Worm (Caenorhabditis elegans) whole organism, L4 larva: Measurements from ENCODE around the gene nhr-161.
A peak's percentile ranks its signal among the peaks of the same experiment; 100 is the strongest.

Experiments
- T20F7.1 ChIP-seq: fragments of 200-800 bp; sonication (Bioruptor generic); optimal IDR thresholded peaks from 2 replicates; lab custom pipeline; 2018; ENCODE audit warnings: mild to moderate bottlenecking, missing genetic modification characterization, missing compliant biosample characterization
- Y48G9A.11 ChIP-seq: fragments of 200-800 bp; sonication (Bioruptor generic); IDR thresholded peaks from 2 replicates; pipeline ENCODE4 v1.3.6; 2022; ENCODE audit warnings: missing genetic modification reagents, missing genetic modification characterization, missing compliant biosample characterization
- aha-1 ChIP-seq: fragments of 150-350 bp; peaks from one replicate; lab custom pipeline; 2014; ENCODE audit warnings: missing biosample characterization, missing genetic modification characterization
- ceh-82 ChIP-seq: sonication (generic microtip); optimal IDR thresholded peaks from 2 replicates; lab custom pipeline; 2017; ENCODE audit warnings: missing biosample characterization, missing genetic modification characterization
- cey-2 ChIP-seq: sonication (generic microtip); optimal IDR thresholded peaks from 3 replicates; lab custom pipeline; 2017; ENCODE audit warnings: missing genetic modification characterization, mild to moderate bottlenecking, missing compliant biosample characterization, antibody characterized with exemption, borderline replicate concordance; ENCODE audit not compliant: insufficient read depth
- egl-43 ChIP-seq: fragments of 200-800 bp; sonication (Bioruptor generic); IDR thresholded peaks from 2 replicates; pipeline ENCODE4 v1.3.6; 2022; ENCODE audit warnings: missing genetic modification reagents, missing genetic modification characterization, missing compliant biosample characterization
- fos-1 ChIP-seq: fragments of 150-350 bp; optimal IDR thresholded peaks from 2 replicates; lab custom pipeline; 2014; ENCODE audit warnings: missing biosample characterization, missing genetic modification characterization
- hlh-11 ChIP-seq: fragments of 200-800 bp; sonication (Bioruptor generic); optimal IDR thresholded peaks from 2 replicates; lab custom pipeline; 2018; ENCODE audit warnings: mild to moderate bottlenecking, missing genetic modification characterization, missing compliant biosample characterization
- hmg-1.1 ChIP-seq: fragments of 200-800 bp; sonication (Bioruptor generic); IDR thresholded peaks from 2 replicates; pipeline ENCODE4 v1.3.6; 2022; ENCODE audit warnings: missing genetic modification reagents, missing genetic modification characterization, missing compliant biosample characterization
- lin-29 ChIP-seq: fragments of 200-800 bp; sonication (Bioruptor generic); IDR thresholded peaks from 2 replicates; pipeline ENCODE4 v1.3.6; 2022; ENCODE audit warnings: missing genetic modification reagents, missing genetic modification characterization, missing compliant biosample characterization
- lin-39 ChIP-seq: fragments of 150-350 bp; optimal IDR thresholded peaks from 2 replicates; lab custom pipeline; 2014; ENCODE audit warnings: missing biosample characterization, missing genetic modification reagents, missing genetic modification characterization
- mdl-1 ChIP-seq, 2 experiments: fragments of 150-350 bp in 1 of 2; sonication (generic microtip) in 1 of 2; optimal IDR thresholded peaks; 2 replicates each; lab custom pipeline; 2014 to 2017; ENCODE audit warnings: missing biosample characterization in 2 of 2, missing genetic modification characterization in 2 of 2
- mdt-29 ChIP-seq: fragments of 200-800 bp; sonication (Bioruptor generic); IDR thresholded peaks from 2 replicates; pipeline ENCODE4 v1.3.6; 2022; ENCODE audit warnings: missing genetic modification reagents, missing genetic modification characterization, missing compliant biosample characterization
- mep-1 ChIP-seq: fragments of 150-350 bp; sonication (generic microtip); optimal IDR thresholded peaks from 3 replicates; lab custom pipeline; 2014; ENCODE audit warnings: missing biosample characterization, missing genetic modification characterization
- mes-2 ChIP-seq: sonication (generic microtip); optimal IDR thresholded peaks from 2 replicates; lab custom pipeline; 2016; ENCODE audit warnings: missing genotype, mild to moderate bottlenecking, missing genetic modification characterization, missing compliant biosample characterization; ENCODE audit not compliant: poor library complexity, severe bottlenecking
- mxl-3 ChIP-seq: fragments of 200-800 bp; sonication (Bioruptor generic); optimal IDR thresholded peaks from 2 replicates; lab custom pipeline; 2018; ENCODE audit warnings: mild to moderate bottlenecking, missing genetic modification characterization, missing compliant biosample characterization
- nhr-10 ChIP-seq: fragments of 150-350 bp; optimal IDR thresholded peaks from 2 replicates; lab custom pipeline; 2014; ENCODE audit warnings: missing biosample characterization, missing genetic modification characterization
- nhr-11 ChIP-seq: fragments of 150-350 bp; optimal IDR thresholded peaks from 2 replicates; lab custom pipeline; 2014; ENCODE audit warnings: missing biosample characterization, missing genetic modification characterization
- nhr-25 ChIP-seq: sonication (generic microtip); optimal IDR thresholded peaks from 2 replicates; lab custom pipeline; 2017; ENCODE audit warnings: missing genetic modification characterization, mild to moderate bottlenecking, missing compliant biosample characterization, antibody characterized with exemption, moderate library complexity, borderline replicate concordance; ENCODE audit not compliant: insufficient read depth
- nhr-28 ChIP-seq: fragments of 150-350 bp; optimal IDR thresholded peaks from 2 replicates; lab custom pipeline; 2014; ENCODE audit warnings: missing biosample characterization, missing genetic modification characterization
- nhr-41 ChIP-seq: fragments of 200-800 bp; sonication (Bioruptor generic); IDR thresholded peaks from 2 replicates; pipeline ENCODE4 v1.3.6; 2022; ENCODE audit warnings: missing genetic modification reagents, missing genetic modification characterization, missing compliant biosample characterization
- nhr-48 ChIP-seq: sonication (generic microtip); optimal IDR thresholded peaks from 2 replicates; lab custom pipeline; 2016; ENCODE audit warnings: mild to moderate bottlenecking, missing genetic modification characterization, missing compliant biosample characterization
- php-3 ChIP-seq: fragments of 200-800 bp; sonication (Bioruptor generic); IDR thresholded peaks from 2 replicates; pipeline ENCODE4 v1.3.6; 2022; ENCODE audit warnings: missing genetic modification reagents, missing genetic modification characterization, missing compliant biosample characterization
- sdz-12 ChIP-seq: fragments of 200-800 bp; sonication (Bioruptor generic); optimal IDR thresholded peaks from 2 replicates; lab custom pipeline; 2018; ENCODE audit warnings: mild to moderate bottlenecking, missing genetic modification characterization, missing compliant biosample characterization
- snpc-1.2 ChIP-seq: fragments of 200-800 bp; sonication (Bioruptor generic); IDR thresholded peaks from 2 replicates; pipeline ENCODE4 v1.3.6; 2022; ENCODE audit warnings: missing genetic modification reagents, missing genetic modification characterization, missing compliant biosample characterization
- unc-62 ChIP-seq, 3 experiments: fragments of 150-350 bp in 1 of 3; sonication (generic microtip); optimal IDR thresholded peaks in 2 of 3; peaks in 1 of 3; 1 replicate in 1 of 3; 2 replicates in 2 of 3; lab custom pipeline; 2014 to 2017; ENCODE audit warnings: missing biosample characterization in 3 of 3, missing genetic modification characterization in 3 of 3, missing genetic modification reagents in 3 of 3, missing genotype in 1 of 3
- vab-7 ChIP-seq: fragments of 200-800 bp; sonication (Bioruptor generic); IDR thresholded peaks from 2 replicates; pipeline ENCODE4 v1.3.6; 2022; ENCODE audit warnings: missing genetic modification reagents, missing genetic modification characterization, missing compliant biosample characterization
- zfp-3 ChIP-seq: fragments of 200-800 bp; sonication (Bioruptor generic); conservative IDR thresholded peaks from 2 replicates; pipeline ENCODE4 v1.3.6; 2022; ENCODE audit warnings: missing genetic modification reagents, missing genetic modification characterization, missing compliant biosample characterization

Gene nhr-161

DNA sequence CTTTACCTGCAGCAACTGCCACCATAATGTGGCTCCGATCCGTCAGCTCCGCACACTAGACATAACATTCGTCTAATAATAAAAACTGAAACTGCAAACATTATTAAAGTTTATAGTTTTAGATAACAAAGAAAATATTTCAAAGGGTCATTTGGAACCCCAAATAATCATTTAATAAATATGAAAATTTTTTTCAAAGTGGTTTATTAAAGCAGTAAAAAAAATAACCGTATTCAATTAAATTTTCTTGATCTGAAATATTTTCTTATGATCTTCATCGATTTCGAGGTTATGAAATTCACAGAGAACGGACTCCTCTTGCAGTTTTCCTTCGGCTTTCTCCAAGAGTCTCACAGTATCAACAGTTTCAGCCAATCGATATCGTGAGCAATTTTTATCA is 3.2 kb upstream of the nhr-161 start, which contains the start of gene nhr-163:
Gene nhr-163 (minus strand): TSS at position 101 of the 400 bp plus-strand sequence.
- TF ChIP-seq lin-29 (GFP tag; lab: Robert Waterston, UW): no peak
- no peak for TF ChIP-seq nhr-25 (tag; lab: Kevin White, UChicago)
- no peak for TF ChIP-seq nhr-10
- no peak for TF ChIP-seq php-3 (GFP tag; lab: Robert Waterston, UW)

DNA sequence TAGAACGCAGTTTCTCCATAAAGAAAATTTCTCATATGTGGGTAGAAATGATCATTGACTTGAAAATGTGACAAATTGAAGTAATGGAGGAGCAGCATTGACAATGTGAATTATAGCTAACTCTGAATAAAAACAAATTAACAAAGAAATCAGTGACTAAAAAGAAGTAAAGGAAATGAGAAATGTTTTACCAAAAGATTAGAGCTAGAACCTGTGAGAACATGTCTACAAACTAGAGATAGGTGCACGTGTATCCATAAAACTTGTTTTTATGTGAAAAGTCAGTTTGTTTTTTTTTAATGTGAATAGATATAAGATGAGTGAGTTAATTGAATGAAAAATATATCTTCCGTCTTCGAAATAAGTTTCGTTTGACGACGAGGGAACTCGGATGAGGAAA is 3.7 kb downstream of the nhr-161 start, which contains the start of gene sre-12:
Gene sre-12 (minus strand): TSS at position 101 of the 400 bp plus-strand sequence.
- TF ChIP-seq nhr-11 (tag; lab: Kevin White, UChicago) (no peak), egl-43 (GFP tag; lab: Robert Waterston, UW) (no peak)

DNA sequence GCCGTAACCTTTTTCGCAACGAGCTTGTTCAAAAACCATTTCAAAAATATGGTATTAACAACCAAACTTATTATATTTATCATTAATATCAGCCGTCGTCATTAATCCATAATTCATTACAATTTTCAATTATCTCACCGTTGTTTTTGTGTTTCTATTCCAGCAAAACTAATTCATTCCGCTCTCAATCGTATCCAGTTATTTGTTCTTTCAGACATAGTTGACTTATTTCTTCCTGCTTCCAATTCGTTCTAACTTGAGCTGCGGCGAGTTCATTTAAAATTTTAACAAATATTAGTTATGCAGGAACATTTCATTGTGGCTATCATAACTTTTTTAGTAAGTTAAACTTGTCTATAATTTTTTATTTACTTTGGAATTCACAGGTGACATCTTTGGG is 6.7 kb downstream of the nhr-161 start, which contains the start of gene srx-16:
Gene srx-16 (plus strand): TSS at position 301 of the 400 bp plus-strand sequence.
- TF ChIP-seq T20F7.1 (GFP tag; lab: Kevin White, UChicago) (no peak), unc-62 (GFP tag; optimal IDR thresholded peaks at IDR 0.05 in 1 of 2; lab: Kevin White, UChicago) (peak in 1 of 2 experiments; percentile 32), unc-62 (tag; optimal IDR thresholded peaks at IDR 0.05; lab: Kevin White, UChicago) (no peak), nhr-48 (tag; lab: Kevin White, UChicago) (no peak)

DNA sequence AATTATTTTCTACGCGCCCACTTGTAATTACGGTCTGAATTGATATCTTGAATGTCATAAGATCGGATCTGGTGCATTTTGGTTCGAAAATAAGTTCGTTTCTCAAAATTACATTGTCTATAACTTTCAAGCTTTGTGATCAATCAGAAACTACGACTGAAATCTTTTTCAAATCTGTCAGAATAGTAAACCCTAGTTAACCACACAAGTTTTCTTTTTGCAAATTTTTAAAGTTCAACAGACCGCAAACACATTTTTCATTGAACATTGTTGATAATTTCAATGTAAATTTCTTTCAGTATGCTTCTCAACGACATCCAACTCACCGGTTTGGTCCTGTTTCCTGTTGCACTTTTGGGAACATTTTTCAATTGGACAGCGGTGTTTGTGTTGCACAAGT is 11.1 kb downstream of the nhr-161 start, which contains the start of gene srx-59:
Gene srx-59 (plus strand): TSS at position 301 of the 400 bp plus-strand sequence.
- TF ChIP-seq unc-62 (GFP tag; optimal IDR thresholded peaks at IDR 0.05 in 1 of 2; lab: Kevin White, UChicago): peak in 1 of 2 experiments; percentile 19
- TF ChIP-seq unc-62 (tag; optimal IDR thresholded peaks at IDR 0.05; lab: Kevin White, UChicago): no peak
- TF ChIP-seq Y48G9A.11 (GFP tag; lab: Robert Waterston, UW): no peak
- TF ChIP-seq, all 104 proteins: peak for 1

DNA sequence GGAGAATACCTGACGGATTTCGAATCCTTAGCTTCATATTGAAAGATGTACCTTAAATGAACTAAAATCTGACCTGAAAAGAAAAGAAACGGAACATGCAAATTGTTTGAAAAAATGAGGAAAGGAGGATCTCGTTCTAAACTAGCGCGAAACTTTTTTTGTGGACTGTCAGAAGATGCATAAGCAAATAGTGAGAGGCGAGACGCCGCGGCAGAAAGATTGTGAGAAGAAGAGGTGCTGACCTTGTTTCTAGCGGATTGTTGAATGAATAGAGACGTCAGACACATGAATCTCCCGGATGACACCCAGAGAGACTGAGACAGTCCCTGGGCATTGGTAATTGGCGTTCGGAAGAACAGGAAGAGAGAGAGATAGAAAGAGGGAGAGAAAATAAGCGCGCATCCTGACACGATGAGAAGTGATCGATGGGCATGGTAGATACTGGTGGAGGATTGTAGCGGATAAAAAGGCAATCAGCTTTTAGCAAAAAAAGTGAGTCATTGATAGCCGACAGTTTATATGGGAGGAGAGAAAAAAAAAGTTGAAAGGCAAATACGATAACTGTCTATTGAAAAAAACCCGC is 12.7 kb downstream of the nhr-161 start, which contains the start of gene ptr-15:
Gene ptr-15 (minus strand): TSS at position 51 of the 583 bp plus-strand sequence.
- TF ChIP-seq lin-39 (no peak), nhr-41 (no peak), vab-7 (GFP tag; lab: Robert Waterston, UW) (no peak), hmg-1.1 (GFP tag; lab: Robert Waterston, UW) (no peak), cey-2 (no peak), fos-1 (tag; lab: Kevin White, UChicago) (no peak), hlh-11 (no peak), snpc-1.2 (GFP tag; lab: Robert Waterston, UW) (no peak), nhr-11 (tag; lab: Kevin White, UChicago) (no peak), mep-1 (tag; lab: Kevin White, UChicago) (no peak), nhr-48 (tag; lab: Kevin White, UChicago) (peak; percentile 21), mes-2 (tag; lab: Kevin White, UChicago) (no peak), nhr-28 (tag; lab: Kevin White, UChicago) (peak; percentile 32), ceh-82 (tag; lab: Kevin White, UChicago) (no peak), mdl-1 (tag; optimal IDR thresholded peaks at IDR 0.05; lab: Kevin White, UChicago) (peak in 1 of 2 experiments; percentile 35), mdt-29 (GFP tag; lab: Robert Waterston, UW) (no peak), mxl-3 (GFP tag; lab: Kevin White, UChicago) (peak; percentile 70), aha-1 (tag; lab: Kevin White, UChicago) (no peak), zfp-3 (GFP tag; lab: Robert Waterston, UW) (no peak), unc-62 (GFP tag; optimal IDR thresholded peaks at IDR 0.05 in 1 of 2; lab: Kevin White, UChicago) (peak in 1 of 2 experiments; percentile 10), unc-62 (tag; optimal IDR thresholded peaks at IDR 0.05; lab: Kevin White, UChicago) (no peak)
- TF ChIP-seq, all 104 proteins: peak for 5

DNA sequence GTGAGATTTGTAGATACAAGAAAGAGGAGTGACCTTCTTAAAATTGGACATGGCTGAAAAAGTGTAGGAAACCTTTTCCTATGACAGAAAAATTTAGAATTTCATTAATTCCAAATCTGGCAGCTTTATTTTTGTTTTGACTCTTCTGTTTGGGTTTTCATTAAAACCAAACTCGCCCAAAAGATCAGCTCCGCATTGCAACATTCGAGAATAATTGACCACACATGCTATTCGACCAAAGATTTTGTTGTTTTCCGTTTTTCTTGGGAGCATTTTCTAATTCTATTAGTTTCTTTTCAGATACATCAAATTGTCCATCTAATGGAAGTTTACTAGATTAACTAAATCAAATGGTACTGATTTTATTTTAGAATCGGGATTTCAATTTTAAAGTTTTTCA is 26.5 kb downstream of the nhr-161 start, which contains the start of gene mec-1:
Gene mec-1 (plus strand): TSS at position 301 of the 400 bp plus-strand sequence.
- TF ChIP-seq sdz-12 (no peak), aha-1 (tag; lab: Kevin White, UChicago) (peak; percentile 58)
